Worm (Caenorhabditis elegans): ENCODE measurements around the gene picd-1.

picd-1 gene

ce11 chrV:104474-104873 lies at the start of gene picd-1:
Gene picd-1 (plus strand): TSS chrV:104825.
- TF ChIP-seq unc-62 (GFP tag; optimal IDR thresholded peaks at IDR 0.05), result no peak

DNA sequence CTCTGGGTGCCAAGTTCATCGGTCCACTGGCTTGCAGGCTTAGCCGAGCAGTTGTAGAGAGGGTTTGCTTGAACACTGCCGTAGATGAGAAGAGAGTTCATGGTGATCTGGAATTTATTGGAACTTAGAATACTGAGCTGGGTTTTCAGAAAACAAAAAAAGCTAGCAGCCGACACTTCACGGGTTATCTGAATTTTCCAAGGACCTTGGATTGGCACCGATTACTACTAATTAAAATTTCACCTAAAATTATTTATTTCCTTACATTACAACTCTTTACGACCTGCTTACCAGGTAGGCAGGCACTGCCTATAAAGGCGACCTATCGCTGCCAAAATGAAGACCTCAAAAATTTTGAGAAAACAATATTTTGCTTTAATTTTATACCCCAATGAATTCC lies 48.7 kb upstream of the picd-1 start, which contains the start of gene srt-52:
Gene srt-52, minus strand, starts transcription at position 101 of the 400 bp plus-strand sequence.
- no peak for TF ChIP-seq unc-62 (GFP tag; optimal IDR thresholded peaks at IDR 0.05)

- no peak for TF ChIP-seq unc-62 (GFP tag; optimal IDR thresholded peaks at IDR 0.05)
These were observed 45.7 kb upstream of the picd-1 start, which contains the start of gene cyp-29A3 for ce11 chrV:58971-59370. Gene cyp-29A3 (plus strand): TSS chrV:59239.

- TF ChIP-seq unc-62 (GFP tag; optimal IDR thresholded peaks at IDR 0.05), result no peak
These were observed 40.7 kb upstream of the picd-1 start for ce11 chrV:63887-64286.

DNA sequence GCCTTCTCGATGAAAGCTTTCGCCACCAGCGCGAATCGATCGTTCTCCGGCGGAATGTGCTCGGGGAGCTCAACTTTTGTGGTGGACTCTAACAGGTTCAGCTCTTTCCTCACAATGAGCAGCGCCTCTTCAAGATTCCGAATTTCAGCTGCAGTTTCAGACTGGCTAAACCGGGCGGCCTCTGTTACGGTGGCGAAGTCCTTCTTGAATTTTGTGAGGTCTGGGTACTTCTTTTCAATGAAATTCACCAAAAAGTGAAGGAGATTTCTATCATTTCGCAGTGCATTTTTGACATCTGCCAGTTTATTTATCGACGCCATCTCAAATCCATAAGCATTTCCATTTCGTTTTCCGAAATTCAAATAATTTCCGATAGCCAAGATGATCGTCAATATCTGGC lies 38.1 kb upstream of the picd-1 start:
- no peak for TF ChIP-seq unc-62 (GFP tag; optimal IDR thresholded peaks at IDR 0.05)

DNA sequence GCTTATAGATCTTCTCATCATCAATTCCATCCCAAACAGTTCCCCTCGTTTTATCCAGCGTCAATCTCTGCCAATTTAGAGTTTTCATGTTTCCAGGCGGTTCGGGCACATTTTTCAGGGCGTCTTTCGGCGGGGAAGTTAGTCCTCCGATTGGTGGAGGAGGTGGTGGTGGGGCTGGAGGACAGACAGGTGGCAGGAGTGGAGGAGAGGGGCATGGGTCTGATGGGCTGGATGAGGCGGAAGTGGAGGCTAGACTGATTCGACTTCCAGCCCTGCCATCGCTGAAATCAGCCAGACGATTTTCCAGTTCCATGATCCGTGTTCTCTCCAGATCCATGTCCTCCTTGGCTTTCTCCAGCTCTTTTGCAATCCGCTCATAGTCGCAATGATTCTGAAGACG lies 36.5 kb upstream of the picd-1 start:
- no peak for TF ChIP-seq unc-62 (GFP tag; optimal IDR thresholded peaks at IDR 0.05)

- TF ChIP-seq unc-62 (GFP tag; optimal IDR thresholded peaks at IDR 0.05), result no peak
These were observed 20.9 kb upstream of the picd-1 start, which contains the start of gene daam-1 for ce11 chrV:83732-84131. Gene daam-1 (minus strand): TSS chrV:83832.

ce11 chrV:102165-102564 lies 2.5 kb upstream of the picd-1 start:
- no peak for TF ChIP-seq unc-62 (GFP tag; optimal IDR thresholded peaks at IDR 0.05)

DNA sequence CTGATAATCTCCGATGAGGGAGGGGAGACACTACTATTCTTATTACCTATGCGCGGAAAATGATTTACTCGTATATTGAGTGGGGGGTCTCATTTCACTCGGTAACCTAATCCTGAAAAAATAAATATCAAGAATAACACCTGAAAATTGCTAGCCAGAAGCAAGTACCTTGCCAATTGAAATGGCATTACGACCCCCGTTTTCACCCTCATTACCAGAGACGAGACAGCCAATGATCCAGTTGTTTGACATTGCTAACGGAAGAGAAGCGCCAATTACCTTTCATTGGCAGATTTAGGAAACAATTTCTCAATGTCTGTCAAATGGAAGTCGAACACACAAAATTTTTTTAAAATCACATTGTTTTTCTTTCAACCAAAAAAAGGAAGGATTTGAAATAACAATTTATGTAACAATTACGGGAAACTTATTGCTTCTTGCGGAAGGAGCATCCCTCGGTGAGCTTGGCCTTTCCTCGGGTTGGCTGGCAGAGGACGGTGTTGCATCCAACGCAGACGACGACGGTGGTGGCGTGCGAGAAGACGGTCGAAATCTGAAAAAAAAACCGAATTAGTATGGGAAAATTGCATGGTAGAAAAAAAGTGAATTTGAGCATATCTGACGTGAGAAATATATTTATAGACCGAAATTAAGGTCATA lies 1.5 kb upstream of the picd-1 start:
- TF ChIP-seq unc-62 (GFP tag; optimal IDR thresholded peaks at IDR 0.05), result no peak

DNA sequence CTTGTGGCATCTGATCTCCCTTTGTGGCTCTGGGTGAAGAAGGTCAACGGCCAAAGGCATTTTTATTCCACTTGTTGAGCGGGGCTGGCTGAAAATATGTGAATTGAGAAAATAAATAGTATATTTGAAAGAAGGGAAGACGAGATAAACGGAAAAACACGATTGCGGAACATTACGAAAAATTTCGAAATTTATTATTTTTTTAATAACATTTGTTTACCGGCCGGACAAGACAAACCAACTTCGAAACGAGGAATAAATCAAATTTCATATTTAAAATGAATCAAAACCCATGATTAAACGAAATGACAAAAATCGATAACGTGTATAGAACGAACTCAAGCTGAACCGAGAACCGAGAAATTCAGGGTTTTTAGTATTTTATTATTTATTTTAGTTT lies 648 bp upstream of the picd-1 start, which contains the start of gene rps-27:
Gene rps-27, minus strand, starts transcription at position 101 of the 400 bp plus-strand sequence.
- TF ChIP-seq unc-62 (GFP tag; optimal IDR thresholded peaks at IDR 0.05), result no peak

- no peak for TF ChIP-seq unc-62 (GFP tag; optimal IDR thresholded peaks at IDR 0.05)
These were observed 11.6 kb downstream of the picd-1 start for ce11 chrV:116243-116642.

- TF ChIP-seq unc-62 (GFP tag; optimal IDR thresholded peaks at IDR 0.05), result no peak
These were observed 12.7 kb downstream of the picd-1 start for ce11 chrV:117312-117711.

DNA sequence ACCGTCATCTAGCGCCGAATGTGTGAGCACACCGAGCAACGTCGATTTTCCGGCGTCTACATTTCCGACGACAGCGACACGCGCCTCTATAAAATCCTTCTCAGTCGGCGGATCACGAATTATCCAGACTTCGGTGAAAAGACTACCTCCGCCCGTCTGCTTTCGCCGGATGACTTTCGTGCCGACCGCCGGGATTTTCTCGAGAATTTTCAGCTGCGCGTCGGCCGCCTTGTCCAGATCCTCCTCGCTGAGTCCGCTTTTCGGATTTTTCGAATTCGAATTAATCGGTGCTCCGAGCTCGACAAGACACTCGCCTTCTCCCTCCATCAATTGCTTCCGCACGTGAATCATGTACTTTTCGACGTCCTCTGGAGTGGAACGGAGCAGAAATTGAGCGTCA lies 17.6 kb downstream of the picd-1 start:
- no peak for TF ChIP-seq unc-62 (GFP tag; optimal IDR thresholded peaks at IDR 0.05)

DNA sequence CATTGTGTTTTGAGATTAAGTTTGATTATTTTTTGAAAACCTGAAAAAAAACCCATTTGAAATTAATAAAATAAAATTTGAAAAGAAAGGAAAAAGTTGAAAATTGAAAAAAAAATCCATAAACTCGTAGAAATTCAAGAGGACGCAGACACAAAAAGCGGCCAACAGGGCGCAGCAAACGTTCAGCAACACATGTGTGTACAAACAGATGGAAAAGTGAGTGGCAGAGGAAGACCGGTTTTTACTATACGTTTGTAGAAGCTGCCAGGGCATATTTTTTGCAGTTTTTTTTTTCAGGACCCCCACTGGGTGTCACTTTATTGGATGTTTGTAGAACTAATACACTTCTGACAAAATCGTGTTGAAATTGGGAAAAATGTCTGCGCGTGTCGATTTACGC lies 18.1 kb downstream of the picd-1 start, which contains the start of gene cgp-1:
Gene cgp-1, minus strand, starts transcription at position 40 of the 400 bp plus-strand sequence.
- no peak for TF ChIP-seq unc-62 (GFP tag; optimal IDR thresholded peaks at IDR 0.05)

- no peak for TF ChIP-seq unc-62 (GFP tag; optimal IDR thresholded peaks at IDR 0.05)
These were observed 18.9 kb downstream of the picd-1 start for ce11 chrV:123513-123912.

DNA sequence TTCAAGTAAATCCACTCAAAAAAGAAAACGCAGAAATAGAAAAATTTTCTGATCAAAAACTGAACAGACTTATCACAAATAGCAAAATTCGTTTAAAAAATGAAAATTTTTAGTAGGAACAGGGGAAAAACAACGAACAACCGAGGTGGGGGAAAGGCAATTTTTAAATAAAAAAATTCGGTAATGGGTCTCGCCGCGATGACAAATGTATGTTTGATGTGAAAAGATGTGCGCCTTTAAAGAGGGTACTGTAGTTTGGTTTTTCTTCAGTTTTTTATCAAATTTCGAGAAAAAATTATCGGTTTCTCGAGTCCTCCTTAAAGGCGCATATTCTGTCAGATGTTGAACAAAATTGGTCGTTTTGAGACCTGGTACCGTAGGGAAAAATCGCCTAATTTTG lies 19.3 kb downstream of the picd-1 start:
- TF ChIP-seq unc-62 (GFP tag; optimal IDR thresholded peaks at IDR 0.05), result no peak

- TF ChIP-seq unc-62 (GFP tag; optimal IDR thresholded peaks at IDR 0.05), result no peak
These were observed 22.0 kb downstream of the picd-1 start, which contains the start of gene W03F9.1 for ce11 chrV:126610-127009. Gene W03F9.1 (minus strand): TSS chrV:126718.

DNA sequence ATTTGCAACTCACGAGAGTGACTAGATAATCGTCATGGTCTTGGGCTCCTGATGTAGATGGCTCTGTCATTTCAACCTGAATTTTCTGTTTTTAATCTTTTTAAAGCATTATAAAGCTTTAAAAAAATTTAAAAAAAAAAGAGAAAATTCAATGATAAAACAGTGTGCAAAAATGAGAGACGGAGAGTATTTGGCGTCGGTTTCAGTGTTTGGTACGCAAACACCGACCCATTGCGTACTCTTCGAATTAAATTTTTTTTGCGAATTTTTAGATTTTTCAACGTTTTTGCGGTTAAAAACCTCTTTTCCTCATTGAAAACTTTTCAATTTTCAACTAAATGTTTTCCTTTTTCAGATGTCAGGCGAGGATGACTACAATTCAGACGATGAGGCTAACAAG lies 23.3 kb downstream of the picd-1 start, which contains the start of the genes W03F9.2 and sftb-2:
Gene W03F9.2, minus strand, starts transcription at position 153 of the 400 bp plus-strand sequence.
Gene sftb-2, plus strand, starts transcription at position 356 of the 400 bp plus-strand sequence.
- no peak for TF ChIP-seq unc-62 (GFP tag; optimal IDR thresholded peaks at IDR 0.05)

Measured in whole organism, dauer.